Fruit fly (Drosophila melanogaster): ENCODE results near the gene Cht6.

DNA sequence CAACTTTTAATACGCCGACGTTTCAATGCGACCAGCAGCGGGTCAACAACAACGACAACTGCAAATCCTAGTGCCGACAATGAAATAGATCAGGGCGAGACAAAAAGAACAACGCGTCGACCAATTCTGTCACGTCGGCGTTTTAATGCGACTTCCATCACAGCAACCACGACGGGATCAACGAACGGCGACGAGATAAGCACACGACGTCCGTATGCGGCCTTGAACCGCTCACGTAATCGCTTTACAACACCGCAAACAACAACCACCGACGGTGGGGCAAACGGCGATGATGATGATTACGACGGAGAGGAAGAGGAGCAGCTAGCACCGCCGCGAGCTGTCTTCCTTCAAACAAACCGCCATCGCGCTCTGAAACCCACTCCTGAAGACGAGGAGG is 22.9 kb downstream of the Cht6 start:
- TF ChIP-seq usp (GFP tag; optimal IDR thresholded peaks at IDR 0.05) (no peak), CG8478 (optimal IDR thresholded peaks at IDR 0.05) (no peak), Dll (optimal IDR thresholded peaks at IDR 0.05) (no peak), pan (optimal IDR thresholded peaks at IDR 0.05) (no peak)

All from whole organism.